Worm (Caenorhabditis elegans): Measurements from ENCODE around the gene fmil-1.

The fmil-1 gene

ce11 chrIV:3648634-3649240 is 19.8 kb downstream of the fmil-1 start, which contains the start of gene CC8.2:
CC8.2 (minus strand) TSS chrIV:3648684.
- TF ChIP-seq nhr-2 (tag; optimal IDR thresholded peaks at IDR 0.05) (no peak), mls-2 (tag; optimal IDR thresholded peaks at IDR 0.05) (no peak), zip-8 (tag; optimal IDR thresholded peaks at IDR 0.05) (no peak), snpc-4 (tag; optimal IDR thresholded peaks at IDR 0.05) (no peak), sem-2 (GFP tag; optimal IDR thresholded peaks at IDR 0.05) (no peak), lin-32 (GFP tag; optimal IDR thresholded peaks at IDR 0.05) (no peak), ham-2 (GFP tag; optimal IDR thresholded peaks at IDR 0.05) (peak; percentile 15), lsy-2 (tag; optimal IDR thresholded peaks at IDR 0.05) (no peak), M03D4.4 (tag; optimal IDR thresholded peaks at IDR 0.05) (peak; percentile 6)

- TF ChIP-seq unc-120 (tag; optimal IDR thresholded peaks at IDR 0.05; ENCODE audit: poor library complexity, severe bottlenecking), result peak; percentile 59
- no peak for TF ChIP-seq M03D4.4 (tag; optimal IDR thresholded peaks at IDR 0.05)
- TF ChIP-seq mep-1 (tag; optimal IDR thresholded peaks at IDR 0.05), result no peak
- TF ChIP-seq hlh-1 (tag; optimal IDR thresholded peaks at IDR 0.05), result peak; percentile 52
- TF ChIP-seq bed-3 (GFP tag; optimal IDR thresholded peaks at IDR 0.05), result no peak
- TF ChIP-seq flh-1 (GFP tag; optimal IDR thresholded peaks at IDR 0.05), result no peak
These were observed 21.0 kb downstream of the fmil-1 start for ce11 chrIV:3647551-3647950.

DNA sequence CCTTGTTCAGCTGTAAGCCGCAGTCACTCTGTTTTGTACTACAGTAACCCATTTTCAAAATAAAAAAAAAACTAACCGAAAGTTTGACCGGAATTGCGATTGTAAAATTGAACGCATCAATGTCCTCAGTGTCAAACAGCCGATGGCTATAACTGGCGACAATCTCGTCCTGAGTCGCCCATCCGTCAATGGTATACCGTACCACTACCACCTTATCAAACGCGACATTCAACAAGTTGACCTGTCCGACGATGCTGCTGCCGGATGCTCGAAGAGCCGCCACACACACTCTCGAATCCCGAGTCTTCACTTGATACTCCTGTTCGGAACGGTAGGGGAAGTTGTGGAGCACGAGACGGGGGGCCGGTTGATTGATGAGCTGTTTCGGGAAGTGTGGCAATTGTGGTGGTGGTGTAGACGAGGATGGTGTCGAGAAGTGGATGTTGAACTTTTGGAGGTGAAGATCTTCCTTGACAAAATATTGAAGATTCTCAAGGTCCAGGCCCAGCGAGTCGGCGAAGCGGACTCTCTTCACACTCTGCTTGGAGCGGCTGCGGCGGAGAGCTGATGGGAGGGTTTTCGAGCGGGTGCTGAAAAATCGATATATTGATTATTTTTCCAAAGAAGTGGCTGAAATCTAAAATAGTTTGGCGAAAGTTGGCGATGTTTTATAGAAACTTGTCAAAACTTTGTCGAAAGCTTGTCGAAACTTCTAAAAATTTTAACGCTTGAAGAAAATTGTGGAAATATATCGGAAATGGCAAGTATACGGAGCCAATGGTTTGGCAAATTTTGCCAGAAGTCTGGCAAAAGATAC is 22.0 kb downstream of the fmil-1 start:
- TF ChIP-seq ces-1 (GFP tag; optimal IDR thresholded peaks at IDR 0.05) (no peak), nhr-28 (tag; optimal IDR thresholded peaks at IDR 0.05) (no peak), lsy-2 (tag; optimal IDR thresholded peaks at IDR 0.05) (no peak), blmp-1 (tag; optimal IDR thresholded peaks at IDR 0.05) (no peak), pha-4 (tag; optimal IDR thresholded peaks at IDR 0.05) (no peak), nhr-237 (tag; optimal IDR thresholded peaks at IDR 0.05) (no peak), mep-1 (tag; optimal IDR thresholded peaks at IDR 0.05) (no peak), ztf-11 (tag; optimal IDR thresholded peaks at IDR 0.05) (no peak), nhr-76 (tag; optimal IDR thresholded peaks at IDR 0.05) (no peak), nhr-12 (tag; optimal IDR thresholded peaks at IDR 0.05) (no peak)

DNA sequence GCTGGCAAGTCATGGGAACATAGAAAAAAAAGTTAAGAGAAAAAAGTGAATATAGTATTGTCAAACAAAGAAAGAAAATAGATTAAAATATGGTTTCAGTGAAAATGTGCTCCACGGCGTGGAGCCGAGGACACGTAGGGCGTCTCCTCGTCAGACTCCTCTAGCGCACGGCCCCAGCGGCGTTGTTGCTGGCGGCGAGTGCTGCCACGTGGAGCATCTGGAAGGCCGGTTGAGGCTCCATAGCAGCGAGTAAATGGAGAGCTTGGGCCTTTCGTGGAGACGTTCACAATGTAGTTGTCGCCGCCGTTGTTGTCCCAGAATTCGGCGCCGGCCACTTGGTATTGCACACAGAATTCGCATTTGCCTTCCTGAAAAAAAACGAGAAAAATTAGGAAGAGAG is 23.0 kb downstream of the fmil-1 start:
- TF ChIP-seq nhr-76 (tag; optimal IDR thresholded peaks at IDR 0.05) (no peak), unc-120 (tag; optimal IDR thresholded peaks at IDR 0.05; ENCODE audit: poor library complexity, severe bottlenecking) (no peak), mep-1 (tag; optimal IDR thresholded peaks at IDR 0.05) (no peak), elt-3 (tag; optimal IDR thresholded peaks at IDR 0.05) (no peak), ceh-43 (GFP tag; optimal IDR thresholded peaks at IDR 0.05) (no peak), nhr-237 (tag; optimal IDR thresholded peaks at IDR 0.05) (no peak), nhr-12 (tag; optimal IDR thresholded peaks at IDR 0.05) (no peak), nhr-2 (tag; optimal IDR thresholded peaks at IDR 0.05) (no peak)

DNA sequence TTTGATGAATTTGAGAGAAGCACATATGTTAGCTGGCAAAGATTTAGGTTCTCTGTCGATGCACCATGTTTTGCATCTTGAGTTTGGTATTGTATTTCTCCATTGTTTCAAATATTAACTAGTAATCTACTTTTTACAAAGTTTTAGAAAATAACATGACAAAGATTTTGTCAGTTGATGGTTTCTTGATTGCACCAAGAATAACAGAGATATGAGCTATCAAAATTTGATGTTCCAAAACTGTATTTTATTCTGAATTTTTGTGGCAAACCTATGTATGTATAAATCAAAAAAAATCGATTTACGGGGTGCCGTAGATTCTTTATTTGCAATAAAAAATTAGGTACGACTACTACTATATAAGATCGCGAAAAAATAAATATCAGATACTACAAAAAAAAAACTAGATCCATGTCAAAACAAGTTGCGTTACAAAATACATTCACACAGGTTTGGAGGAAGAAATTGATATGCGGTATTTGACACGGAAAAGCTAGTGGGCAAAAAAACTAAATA is 23.6 kb downstream of the fmil-1 start:
- TF ChIP-seq sem-2 (GFP tag; optimal IDR thresholded peaks at IDR 0.05) (no peak), blmp-1 (tag; optimal IDR thresholded peaks at IDR 0.05) (no peak), nhr-76 (tag; optimal IDR thresholded peaks at IDR 0.05) (no peak), cnd-1 (tag; optimal IDR thresholded peaks at IDR 0.05) (no peak), elt-1 (tag; optimal IDR thresholded peaks at IDR 0.05; ENCODE audit: borderline replicate concordance, insufficient read depth) (no peak), flh-1 (GFP tag; optimal IDR thresholded peaks at IDR 0.05) (no peak), M03D4.4 (tag; optimal IDR thresholded peaks at IDR 0.05) (no peak), ces-1 (GFP tag; optimal IDR thresholded peaks at IDR 0.05) (no peak)

DNA sequence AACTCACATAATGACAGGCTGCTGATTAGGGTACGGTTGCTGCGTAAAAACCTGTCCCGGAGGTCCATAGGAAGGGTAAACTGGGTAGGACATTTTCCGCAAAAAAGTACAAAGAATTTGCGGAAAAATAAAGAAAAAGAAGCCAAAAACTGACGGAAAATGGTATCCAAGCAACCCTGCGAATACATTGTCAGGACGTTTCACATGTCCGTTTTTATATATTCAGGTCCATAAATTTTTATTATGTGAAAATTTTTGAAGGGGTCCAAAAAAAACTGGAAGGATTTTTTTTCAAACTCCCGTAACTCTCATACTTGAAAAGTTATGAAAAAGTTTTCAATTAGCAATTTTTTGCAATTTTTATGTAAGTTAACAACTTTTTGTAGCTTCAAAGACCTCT is 26.3 kb downstream of the fmil-1 start, which contains the start of gene CC8.3:
TSS of gene CC8.3 (minus strand) at position 101 of the 400 bp plus-strand sequence.
- TF ChIP-seq M03D4.4 (tag; optimal IDR thresholded peaks at IDR 0.05) (no peak), lin-32 (GFP tag; optimal IDR thresholded peaks at IDR 0.05) (no peak), ham-2 (GFP tag; optimal IDR thresholded peaks at IDR 0.05) (no peak), mab-5 (tag; optimal IDR thresholded peaks at IDR 0.05) (no peak), mls-2 (tag; optimal IDR thresholded peaks at IDR 0.05) (no peak), mep-1 (tag; optimal IDR thresholded peaks at IDR 0.05) (no peak), lsy-2 (tag; optimal IDR thresholded peaks at IDR 0.05) (no peak), unc-62 (GFP tag; optimal IDR thresholded peaks at IDR 0.05) (no peak), sem-2 (GFP tag; optimal IDR thresholded peaks at IDR 0.05) (no peak), drap-1 (GFP tag; optimal IDR thresholded peaks at IDR 0.05) (no peak), blmp-1 (tag; optimal IDR thresholded peaks at IDR 0.05) (no peak), ces-1 (GFP tag; optimal IDR thresholded peaks at IDR 0.05) (no peak), elt-1 (tag; optimal IDR thresholded peaks at IDR 0.05; ENCODE audit: borderline replicate concordance, insufficient read depth) (no peak), flh-1 (GFP tag; optimal IDR thresholded peaks at IDR 0.05) (no peak), unc-120 (tag; optimal IDR thresholded peaks at IDR 0.05; ENCODE audit: poor library complexity, severe bottlenecking) (no peak), nhr-237 (tag; optimal IDR thresholded peaks at IDR 0.05) (no peak), bed-3 (GFP tag; optimal IDR thresholded peaks at IDR 0.05) (no peak), ceh-39 (tag; optimal IDR thresholded peaks at IDR 0.05) (no peak), hlh-1 (tag; optimal IDR thresholded peaks at IDR 0.05) (no peak)

All from whole organism, mixed stage, embryonic.